Fruit fly (Drosophila melanogaster) whole organism, embryonic: ENCODE data around the gene Miga.

Experiments used
- B-H1 ChIP-seq: fragments of 200-800 bp; sonication (Bioruptor generic); IDR thresholded peaks from 3 replicates; pipeline ENCODE4 v1.3.6; 2022; ENCODE audit warnings: missing biosample characterization, missing genetic modification characterization
- Bteb2 ChIP-seq: fragments of 200-800 bp; sonication (Bioruptor generic); optimal IDR thresholded peaks from 2 replicates; lab custom pipeline; 2016; ENCODE audit warnings: missing biosample characterization, missing genetic modification characterization
- CG10543 ChIP-seq: fragments of 200-800 bp; sonication (Bioruptor generic); optimal IDR thresholded peaks from 3 replicates; lab custom pipeline; 2017; ENCODE audit warnings: missing biosample characterization, mild to moderate bottlenecking, missing genetic modification characterization, moderate library complexity
- CG12769 ChIP-seq: fragments of 200-800 bp; sonication (Bioruptor generic); optimal IDR thresholded peaks from 2 replicates; lab custom pipeline; 2019; ENCODE audit warnings: missing biosample characterization, mild to moderate bottlenecking, missing genetic modification characterization, moderate library complexity
- CG1529 ChIP-seq: fragments of 200-800 bp; sonication (Bioruptor generic); optimal IDR thresholded peaks from 3 replicates; lab custom pipeline; 2018; ENCODE audit warnings: missing biosample characterization, missing genetic modification characterization
- CG2712 ChIP-seq: fragments of 200-800 bp; optimal IDR thresholded peaks from 3 replicates; lab custom pipeline; 2019; ENCODE audit warnings: missing biosample characterization, mild to moderate bottlenecking, missing genetic modification characterization, moderate library complexity
- CG30020 ChIP-seq: fragments of 200-800 bp; optimal IDR thresholded peaks from 2 replicates; lab custom pipeline; 2019; ENCODE audit warnings: missing biosample characterization, mild to moderate bottlenecking, missing genetic modification characterization, moderate library complexity
- CG3281 ChIP-seq: fragments of 200-800 bp; sonication (Bioruptor generic); optimal IDR thresholded peaks from 3 replicates; lab custom pipeline; 2017; ENCODE audit warnings: missing biosample characterization, mild to moderate bottlenecking, missing genetic modification characterization
- CG34376 ChIP-seq: fragments of 200-800 bp; sonication (Bioruptor generic); optimal IDR thresholded peaks from 2 replicates; lab custom pipeline; 2018; ENCODE audit warnings: missing biosample characterization, mild to moderate bottlenecking, missing genetic modification characterization
- CG3847 ChIP-seq: fragments of 200-800 bp; sonication (Bioruptor generic); IDR thresholded peaks from 2 replicates; pipeline ENCODE4 v1.3.6; 2022; ENCODE audit warnings: missing biosample characterization, missing genetic modification characterization
- CG4328 ChIP-seq: fragments of 200-800 bp; sonication (Bioruptor generic); optimal IDR thresholded peaks from 3 replicates; lab custom pipeline; 2017; ENCODE audit warnings: missing biosample characterization, missing genetic modification reagents, missing genetic modification characterization
- CG4424 ChIP-seq: fragments of 200-800 bp; sonication (Bioruptor generic); optimal IDR thresholded peaks from 3 replicates; lab custom pipeline; 2016; ENCODE audit warnings: missing biosample characterization, missing genetic modification characterization
- CG4617 ChIP-seq: fragments of 200-800 bp; sonication (Bioruptor generic); optimal IDR thresholded peaks from 3 replicates; lab custom pipeline; 2016; ENCODE audit warnings: missing biosample characterization, missing genetic modification characterization, borderline replicate concordance
- CG4854 ChIP-seq: fragments of 200-800 bp; sonication (Bioruptor generic); optimal IDR thresholded peaks from 2 replicates; lab custom pipeline; 2016; ENCODE audit warnings: missing biosample characterization, missing genetic modification characterization, inconsistent platforms
- CG6175 ChIP-seq: fragments of 200-800 bp; sonication (Bioruptor generic); IDR thresholded peaks from 3 replicates; pipeline ENCODE4 v1.3.6; 2022; ENCODE audit warnings: missing biosample characterization, missing genetic modification characterization
- CG7271 ChIP-seq: fragments of 200-800 bp; sonication (Bioruptor generic); optimal IDR thresholded peaks from 2 replicates; lab custom pipeline; 2018; ENCODE audit warnings: missing biosample characterization, mild to moderate bottlenecking, missing genetic modification characterization, moderate library complexity
- CG8089 ChIP-seq: fragments of 200-800 bp; sonication (Bioruptor generic); optimal IDR thresholded peaks from 3 replicates; lab custom pipeline; 2016; ENCODE audit warnings: missing biosample characterization, missing genetic modification characterization
- CG9215 ChIP-seq: fragments of 200-800 bp; sonication (Bioruptor generic); IDR thresholded peaks from 2 replicates; pipeline ENCODE4 v1.3.6; 2022; ENCODE audit warnings: missing biosample characterization, missing genetic modification characterization
- Chrac-16 ChIP-seq: fragments of 200-800 bp; sonication (Bioruptor generic); optimal IDR thresholded peaks from 3 replicates; lab custom pipeline; 2016; ENCODE audit warnings: missing biosample characterization, missing genetic modification characterization
- CoRest ChIP-seq: fragments of 200-800 bp; sonication (Bioruptor generic); optimal IDR thresholded peaks from 3 replicates; lab custom pipeline; 2018; ENCODE audit warnings: missing biosample characterization, mild to moderate bottlenecking, missing genetic modification characterization, moderate library complexity
- H2.0 ChIP-seq: fragments of 200-800 bp; sonication (Bioruptor generic); IDR thresholded peaks from 2 replicates; pipeline ENCODE4 v1.3.6; 2022; ENCODE audit warnings: missing biosample characterization, missing genetic modification characterization
- Hr51 ChIP-seq, 2 experiments: fragments of 200-800 bp; sonication (Bioruptor generic); optimal IDR thresholded peaks; 2 replicates in 1 of 2; 3 replicates in 1 of 2; lab custom pipeline; 2016 to 2018; ENCODE audit warnings: missing biosample characterization in 2 of 2, missing genetic modification characterization in 2 of 2, mild to moderate bottlenecking in 1 of 2, moderate library complexity in 1 of 2
- Lpt ChIP-seq: fragments of >200 bp; optimal IDR thresholded peaks from 2 replicates; lab custom pipeline; 2018; ENCODE audit warnings: missing biosample characterization, missing genetic modification characterization
- Mad ChIP-seq: fragments of 200-800 bp; sonication (Bioruptor generic); optimal IDR thresholded peaks from 2 replicates; lab custom pipeline; 2016; ENCODE audit warnings: missing biosample characterization, missing genetic modification characterization
- NC2α ChIP-seq: fragments of 200-800 bp; sonication (Bioruptor generic); optimal IDR thresholded peaks from 2 replicates; lab custom pipeline; 2016; ENCODE audit warnings: missing biosample characterization, missing genetic modification characterization
- Nf-YB ChIP-seq: fragments of 200-800 bp; sonication (Bioruptor generic); optimal IDR thresholded peaks from 3 replicates; lab custom pipeline; 2019; ENCODE audit warnings: missing biosample characterization, mild to moderate bottlenecking, missing genetic modification characterization, moderate library complexity
- TFAM ChIP-seq: fragments of 200-800 bp; sonication (Bioruptor generic); optimal IDR thresholded peaks from 2 replicates; lab custom pipeline; 2017; ENCODE audit warnings: missing biosample characterization, missing genetic modification characterization, inconsistent platforms
- ac ChIP-seq: fragments of 200-800 bp; sonication (Bioruptor generic); optimal IDR thresholded peaks from 3 replicates; lab custom pipeline; 2017; ENCODE audit warnings: missing biosample characterization, mild to moderate bottlenecking, missing genetic modification characterization
- bbx ChIP-seq: fragments of 200-800 bp; sonication (Bioruptor generic); IDR thresholded peaks from 2 replicates; pipeline ENCODE4 v1.3.6; 2022; ENCODE audit warnings: missing biosample characterization, missing genetic modification characterization; ENCODE audit not compliant: partially characterized antibody
- cas ChIP-seq: fragments of 200-800 bp; sonication (Bioruptor generic); IDR thresholded peaks from 2 replicates; pipeline ENCODE4 v1.3.6; 2022; ENCODE audit warnings: missing biosample characterization, missing genetic modification characterization
- ci ChIP-seq: fragments of 200-800 bp; sonication (Bioruptor generic); IDR thresholded peaks from 3 replicates; pipeline ENCODE4 v1.3.6; 2022; ENCODE audit warnings: missing biosample characterization, missing genetic modification characterization
- crc ChIP-seq: fragments of 200-800 bp; sonication (Bioruptor generic); optimal IDR thresholded peaks from 2 replicates; lab custom pipeline; 2016; ENCODE audit warnings: missing biosample characterization, missing genetic modification characterization
- disco-r ChIP-seq: fragments of 200-800 bp; sonication (Bioruptor generic); optimal IDR thresholded peaks from 2 replicates; lab custom pipeline; 2016; ENCODE audit warnings: missing biosample characterization, missing genetic modification characterization
- dm ChIP-seq: fragments of 200-800 bp; sonication (Bioruptor generic); optimal IDR thresholded peaks from 3 replicates; lab custom pipeline; 2016; ENCODE audit warnings: missing biosample characterization, missing genetic modification characterization
- dmrt99B ChIP-seq: fragments of 200-800 bp; sonication (Bioruptor generic); optimal IDR thresholded peaks from 2 replicates; lab custom pipeline; 2018; ENCODE audit warnings: missing biosample characterization, mild to moderate bottlenecking, missing genetic modification characterization, moderate library complexity
- ewg ChIP-seq: fragments of 200-800 bp; sonication (Bioruptor generic); optimal IDR thresholded peaks from 3 replicates; lab custom pipeline; 2017; ENCODE audit warnings: mild to moderate bottlenecking, missing biosample characterization, missing genetic modification reagents, missing genetic modification characterization
- fd102C ChIP-seq: fragments of 200-800 bp; sonication (Bioruptor generic); optimal IDR thresholded peaks from 2 replicates; lab custom pipeline; 2018; ENCODE audit warnings: missing biosample characterization, mild to moderate bottlenecking, missing genetic modification characterization, moderate library complexity
- grau ChIP-seq: fragments of 200-800 bp; optimal IDR thresholded peaks from 3 replicates; lab custom pipeline; 2019; ENCODE audit warnings: missing biosample characterization, mild to moderate bottlenecking, missing genetic modification characterization, moderate library complexity
- gro ChIP-seq: fragments of 200-800 bp; sonication (Bioruptor generic); optimal IDR thresholded peaks from 2 replicates; lab custom pipeline; 2016; ENCODE audit warnings: missing biosample characterization, missing genetic modification characterization
- ind ChIP-seq: fragments of 200-800 bp; sonication (Bioruptor generic); optimal IDR thresholded peaks from 3 replicates; lab custom pipeline; 2016; ENCODE audit warnings: missing biosample characterization, missing genetic modification characterization
- inv ChIP-seq: fragments of 200-800 bp; sonication (Bioruptor generic); IDR thresholded peaks from 2 replicates; pipeline ENCODE4 v1.3.6; 2022; ENCODE audit warnings: missing biosample characterization, missing genetic modification characterization; ENCODE audit not compliant: partially characterized antibody
- kni ChIP-seq: fragments of 200-800 bp; sonication (Bioruptor generic); optimal IDR thresholded peaks from 3 replicates; lab custom pipeline; 2017; ENCODE audit warnings: mild to moderate bottlenecking, missing biosample characterization, missing genetic modification reagents, missing genetic modification characterization
- lab ChIP-seq: fragments of 200-800 bp; sonication (Bioruptor generic); optimal IDR thresholded peaks from 3 replicates; lab custom pipeline; 2017; ENCODE audit warnings: missing biosample characterization, missing genetic modification characterization, mild to moderate bottlenecking, moderate library complexity, missing genetic modification reagents
- lbe ChIP-seq: fragments of 200-800 bp; sonication (Bioruptor generic); optimal IDR thresholded peaks from 2 replicates; lab custom pipeline; 2016; ENCODE audit warnings: missing biosample characterization, mild to moderate bottlenecking, missing genetic modification characterization
- luna ChIP-seq: fragments of 200-800 bp; sonication (Bioruptor generic); optimal IDR thresholded peaks from 2 replicates; lab custom pipeline; 2016; ENCODE audit warnings: missing biosample characterization, missing genetic modification characterization
- mam ChIP-seq: fragments of 200-800 bp; sonication (Bioruptor generic); optimal IDR thresholded peaks from 3 replicates; lab custom pipeline; 2016; ENCODE audit warnings: missing biosample characterization, missing genetic modification characterization
- pfk ChIP-seq: fragments of 200-800 bp; sonication (Bioruptor generic); optimal IDR thresholded peaks from 2 replicates; lab custom pipeline; 2018; ENCODE audit warnings: missing biosample characterization, mild to moderate bottlenecking, missing genetic modification characterization, moderate library complexity
- tna ChIP-seq: fragments of 200-800 bp; sonication (Bioruptor generic); IDR thresholded peaks from 2 replicates; pipeline ENCODE4 v1.3.6; 2022; ENCODE audit warnings: missing biosample characterization, missing genetic modification characterization; ENCODE audit not compliant: partially characterized antibody
- unc-4 ChIP-seq: fragments of 200-800 bp; sonication (Bioruptor generic); IDR thresholded peaks from 2 replicates; pipeline ENCODE4 v1.3.6; 2022; ENCODE audit warnings: missing biosample characterization, missing genetic modification characterization; ENCODE audit not compliant: partially characterized antibody

Gene Miga

dm6 chrX:8464378-8465036 lies 26.9 kb upstream of the Miga start, which contains the start of gene Sptr (continued):
- TF ChIP-seq CG34376 (GFP tag; lab: Kevin White, UChicago) (peak; percentile 93), CG9215 (GFP tag; lab: Robert Waterston, UW) (peak; percentile 86), pfk (no peak), cas (GFP tag; lab: Robert Waterston, UW) (peak; percentile 82), CG3281 (GFP tag; lab: Kevin White, UChicago) (peak; percentile 94), CG4424 (peak; percentile 74), lbe (peak; percentile 88), CG12769 (tag; lab: Kevin White, UChicago) (peak; percentile 89), Mad (GFP tag; lab: Kevin White, UChicago) (peak; percentile 60), gro (peak; percentile 86), CG2712 (tag; lab: Kevin White, UChicago) (peak; percentile 80), H2.0 (peak; percentile 86), Nf-YB (peak; percentile 68), luna (GFP tag; lab: Kevin White, UChicago) (peak; percentile 65), crc (GFP tag; lab: Kevin White, UChicago) (peak; percentile 56), CG4854 (GFP tag; lab: Kevin White, UChicago) (peak; percentile 72), disco-r (GFP tag; lab: Kevin White, UChicago) (peak; percentile 36), CG3847 (GFP tag; lab: Robert Waterston, UW) (peak; percentile 92), CG30020 (tag; lab: Kevin White, UChicago) (peak; percentile 18), bbx (GFP tag; lab: Robert Waterston, UW) (no peak), CoRest (tag; lab: Kevin White, UChicago) (peak; percentile 90), ewg (GFP tag; lab: Kevin White, UChicago) (peak; percentile 66), Chrac-16 (GFP tag; lab: Kevin White, UChicago) (peak; percentile 72), ci (peak; percentile 88), NC2α (GFP tag; lab: Kevin White, UChicago) (no peak), fd102C (no peak), Hr51 (GFP tag; optimal IDR thresholded peaks at IDR 0.05; lab: Kevin White, UChicago) (peak; percentile 64 to 94), dm (GFP tag; lab: Kevin White, UChicago) (peak; percentile 28), ind (GFP tag; lab: Kevin White, UChicago) (peak; percentile 86), B-H1 (GFP tag; lab: Robert Waterston, UW) (peak; percentile 81), kni (GFP tag; lab: Kevin White, UChicago) (no peak), tna (GFP tag; lab: Robert Waterston, UW) (no peak), grau (tag; lab: Kevin White, UChicago) (peak; percentile 91), inv (GFP tag; lab: Robert Waterston, UW) (no peak), dmrt99B (peak; percentile 92), TFAM (no peak), Bteb2 (peak; percentile 82), Lpt (GFP tag; lab: Kevin White, UChicago) (no peak), CG10543 (GFP tag; lab: Kevin White, UChicago) (peak; percentile 91), CG1529 (GFP tag; lab: Kevin White, UChicago) (peak; percentile 57), CG6175 (GFP tag; lab: Robert Waterston, UW) (peak; percentile 78; the same call in 2 of the 3 replicates), mam (GFP tag; lab: Kevin White, UChicago) (peak; percentile 86), CG4617 (GFP tag; lab: Kevin White, UChicago) (peak; percentile 25), ac (GFP tag; lab: Kevin White, UChicago) (no peak), unc-4 (GFP tag; lab: Robert Waterston, UW) (no peak), CG8089 (peak; percentile 2), CG4328 (GFP tag; lab: Kevin White, UChicago) (peak; percentile 82), lab (GFP tag; lab: Kevin White, UChicago) (peak; percentile 96), CG7271 (no peak)
